Fruit fly (Drosophila melanogaster) whole organism, embryonic: ENCODE measurements around the gene sinu.

Experiments used
- CG15601 ChIP-seq: fragments of 200-800 bp; sonication (Bioruptor generic); optimal IDR thresholded peaks from 3 replicates; lab custom pipeline; 2019; ENCODE audit warnings: missing biosample characterization, mild to moderate bottlenecking, missing genetic modification characterization, moderate library complexity
- CG18011 ChIP-seq: fragments of 200-800 bp; sonication (Bioruptor generic); optimal IDR thresholded peaks from 2 replicates; lab custom pipeline; 2017; ENCODE audit warnings: missing biosample characterization, missing genetic modification characterization, mild to moderate bottlenecking, moderate library complexity, missing genotype
- CG2202 ChIP-seq: fragments of 200-800 bp; sonication (Bioruptor generic); optimal IDR thresholded peaks from 2 replicates; lab custom pipeline; 2018; ENCODE audit warnings: missing biosample characterization, mild to moderate bottlenecking, missing genetic modification characterization
- CG4854 ChIP-seq: fragments of 200-800 bp; sonication (Bioruptor generic); optimal IDR thresholded peaks from 2 replicates; lab custom pipeline; 2016; ENCODE audit warnings: missing biosample characterization, missing genetic modification characterization, inconsistent platforms
- Dad ChIP-seq: fragments of 200-800 bp; sonication (Bioruptor generic); optimal IDR thresholded peaks from 3 replicates; lab custom pipeline; 2016; ENCODE audit warnings: missing biosample characterization, missing genetic modification characterization
- Dbx ChIP-seq: fragments of 200-800 bp; sonication (Bioruptor generic); IDR thresholded peaks from 3 replicates; pipeline ENCODE4 v1.3.6; 2022; ENCODE audit warnings: missing biosample characterization, missing genetic modification characterization
- HLH54F ChIP-seq: fragments of 200-800 bp; sonication (Bioruptor generic); optimal IDR thresholded peaks from 3 replicates; lab custom pipeline; 2016; ENCODE audit warnings: missing biosample characterization, missing genetic modification characterization
- cato ChIP-seq: fragments of 200-800 bp; sonication (Bioruptor generic); optimal IDR thresholded peaks from 2 replicates; lab custom pipeline; 2016; ENCODE audit warnings: missing biosample characterization, missing genetic modification characterization, borderline replicate concordance
- usp ChIP-seq: fragments of >200 bp; optimal IDR thresholded peaks from 2 replicates; lab custom pipeline; 2017; ENCODE audit warnings: missing biosample characterization, missing genetic modification characterization
- zfh1 ChIP-seq: fragments of 200-800 bp; sonication (Bioruptor generic); IDR thresholded peaks from 3 replicates; pipeline ENCODE4 v1.3.6; 2022; ENCODE audit warnings: missing biosample characterization, missing genetic modification characterization

DNA sequence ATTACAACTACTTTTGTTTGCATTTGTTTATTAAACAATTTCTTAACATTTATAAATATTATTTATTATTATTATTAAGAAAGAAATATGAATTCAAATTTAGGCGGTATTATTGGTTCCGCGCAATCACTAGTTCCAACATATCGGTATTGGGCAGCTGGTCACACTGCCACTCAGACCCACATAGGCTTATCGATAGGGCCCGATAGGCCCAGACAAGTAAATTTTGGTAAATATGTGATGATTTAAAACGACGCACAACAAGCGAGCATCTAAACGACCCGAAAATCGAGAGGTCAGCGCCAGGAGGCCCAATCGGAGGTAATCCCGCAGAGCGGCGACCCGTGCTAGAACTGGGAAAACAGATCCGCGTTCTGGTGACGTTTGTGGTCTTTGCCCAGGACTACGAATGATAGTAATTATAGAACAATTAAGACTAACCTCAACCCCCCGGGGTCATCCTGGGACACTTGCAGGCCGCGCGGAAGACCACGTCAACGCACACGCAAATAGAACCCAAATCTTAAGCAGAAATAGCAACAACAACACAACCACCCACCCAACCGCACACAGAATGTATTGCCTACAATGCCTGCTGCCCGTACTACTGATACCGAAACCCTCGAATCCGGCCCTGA lies 3.8 kb upstream of the sinu start, which contains the start of gene bc10:
- TF ChIP-seq cato: no peak
- no peak for TF ChIP-seq CG15601
- no peak for TF ChIP-seq zfh1 (GFP tag; lab: Robert Waterston, UW)
- TF ChIP-seq Dad (GFP tag; lab: Kevin White, UChicago): no peak
- no peak for TF ChIP-seq Dbx (GFP tag; lab: Robert Waterston, UW)
- TF ChIP-seq CG2202 (tag; lab: Kevin White, UChicago): no peak
- TF ChIP-seq HLH54F: no peak
- TF ChIP-seq usp (GFP tag; lab: Kevin White, UChicago): no peak
- TF ChIP-seq CG18011 (GFP tag; lab: Kevin White, UChicago): no peak
- TF ChIP-seq CG4854: no peak
